Worm (Caenorhabditis elegans) whole organism, L2 larva: ENCODE results near the gene cnnm-5.

Experiments
- C34F6.9 ChIP-seq: fragments of 150-350 bp; optimal IDR thresholded peaks from 2 replicates; lab custom pipeline; 2014; ENCODE audit warnings: missing biosample characterization, missing genetic modification characterization
- F13H6.1 ChIP-seq: sonication (generic microtip); optimal IDR thresholded peaks from 2 replicates; lab custom pipeline; 2016; ENCODE audit warnings: missing genetic modification characterization, missing compliant biosample characterization
- R02D3.7 ChIP-seq: fragments of 150-350 bp; optimal IDR thresholded peaks from 2 replicates; lab custom pipeline; 2014; ENCODE audit warnings: missing biosample characterization, missing genetic modification characterization
- Y55F3AM.14 ChIP-seq: fragments of 200-800 bp; sonication (Bioruptor generic); optimal IDR thresholded peaks from 2 replicates; lab custom pipeline; 2018; ENCODE audit warnings: mild to moderate bottlenecking, missing genetic modification characterization, missing compliant biosample characterization
- alr-1 ChIP-seq: fragments of 150-350 bp; optimal IDR thresholded peaks from 2 replicates; lab custom pipeline; 2014; ENCODE audit warnings: missing biosample characterization, missing genetic modification characterization
- ama-1 ChIP-seq: fragments of 150-350 bp; optimal IDR thresholded peaks from 2 replicates; lab custom pipeline; 2018; ENCODE audit warnings: inconsistent platforms
- blmp-1 ChIP-seq: sonication (generic microtip); optimal IDR thresholded peaks from 2 replicates; lab custom pipeline; 2017; ENCODE audit warnings: missing genetic modification characterization, mild to moderate bottlenecking, missing compliant biosample characterization, antibody characterized with exemption, moderate library complexity; ENCODE audit not compliant: insufficient read depth
- ceh-82 ChIP-seq: fragments of 150-350 bp; optimal IDR thresholded peaks from 2 replicates; lab custom pipeline; 2014; ENCODE audit warnings: missing biosample characterization, missing genetic modification characterization
- crh-2 ChIP-seq: sonication (generic microtip); optimal IDR thresholded peaks from 2 replicates; lab custom pipeline; 2017; ENCODE audit warnings: missing biosample characterization, missing genetic modification characterization
- fos-1 ChIP-seq: fragments of 150-350 bp; optimal IDR thresholded peaks from 2 replicates; lab custom pipeline; 2014; ENCODE audit warnings: missing biosample characterization, missing genetic modification characterization
- gmeb-1 ChIP-seq: fragments of 150-350 bp; optimal IDR thresholded peaks from 2 replicates; lab custom pipeline; 2014; ENCODE audit warnings: missing biosample characterization, missing genetic modification characterization
- lin-11 ChIP-seq: fragments of 150-350 bp; sonication (generic microtip); optimal IDR thresholded peaks from 2 replicates; lab custom pipeline; 2014; ENCODE audit warnings: missing biosample characterization, missing genetic modification characterization, inconsistent platforms, mixed read lengths
- lin-39 ChIP-seq: fragments of 150-350 bp; optimal IDR thresholded peaks from 2 replicates; lab custom pipeline; 2014; ENCODE audit warnings: missing biosample characterization, missing genetic modification reagents, missing genetic modification characterization
- lsy-2 ChIP-seq, 2 experiments: fragments of 150-350 bp in 1 of 2; sonication (generic microtip) in 1 of 2; optimal IDR thresholded peaks; 2 replicates each; lab custom pipeline; 2014 to 2017; ENCODE audit warnings: missing biosample characterization in 2 of 2, missing genetic modification characterization in 2 of 2
- mab-5 ChIP-seq: fragments of 150-350 bp; optimal IDR thresholded peaks from 2 replicates; lab custom pipeline; 2014; ENCODE audit warnings: missing biosample characterization, missing genetic modification characterization
- mbf-1 ChIP-seq: sonication (generic microtip); optimal IDR thresholded peaks from 2 replicates; lab custom pipeline; 2017; ENCODE audit warnings: missing biosample characterization, missing genetic modification characterization
- mdl-1 ChIP-seq, 2 experiments: fragments of 150-350 bp in 1 of 2; sonication (generic microtip) in 1 of 2; optimal IDR thresholded peaks; 2 replicates each; lab custom pipeline; 2017; ENCODE audit warnings: missing biosample characterization in 2 of 2, missing genetic modification characterization in 2 of 2
- nhr-11 ChIP-seq: fragments of 150-350 bp; optimal IDR thresholded peaks from 2 replicates; lab custom pipeline; 2014; ENCODE audit warnings: missing biosample characterization, missing genetic modification characterization
- nhr-129 ChIP-seq: fragments of 150-350 bp; optimal IDR thresholded peaks from 2 replicates; lab custom pipeline; 2014; ENCODE audit warnings: missing biosample characterization, missing genetic modification characterization
- nhr-21 ChIP-seq: fragments of 150-350 bp; optimal IDR thresholded peaks from 2 replicates; lab custom pipeline; 2014; ENCODE audit warnings: missing biosample characterization, missing genetic modification characterization
- nhr-23 ChIP-seq: fragments of 150-350 bp; optimal IDR thresholded peaks from 2 replicates; lab custom pipeline; 2014; ENCODE audit warnings: missing biosample characterization, missing genetic modification reagents, missing genetic modification characterization
- nhr-237 ChIP-seq: fragments of 150-350 bp; optimal IDR thresholded peaks from 2 replicates; lab custom pipeline; 2014; ENCODE audit warnings: missing biosample characterization, missing genetic modification characterization
- nhr-25 ChIP-seq: fragments of 150-350 bp; sonication (generic microtip); optimal IDR thresholded peaks from 3 replicates; lab custom pipeline; 2014; ENCODE audit warnings: missing biosample characterization, missing genetic modification characterization
- sem-4 ChIP-seq: fragments of 150-350 bp; optimal IDR thresholded peaks from 2 replicates; lab custom pipeline; 2014; ENCODE audit warnings: missing biosample characterization, missing genetic modification reagents, missing genetic modification characterization
- skn-1 ChIP-seq: sonication (generic microtip); optimal IDR thresholded peaks from 2 replicates; lab custom pipeline; 2017; ENCODE audit warnings: missing biosample characterization, missing genetic modification characterization
- sma-3 ChIP-seq: sonication (generic microtip); optimal IDR thresholded peaks from 2 replicates; lab custom pipeline; 2016; ENCODE audit warnings: missing genetic modification reagents, missing genetic modification characterization, missing compliant biosample characterization
- sma-9 ChIP-seq, 2 experiments: fragments of 150-350 bp in 1 of 2; sonication (generic microtip) in 1 of 2; optimal IDR thresholded peaks; 2 replicates each; lab custom pipeline; 2014 to 2016; ENCODE audit warnings: missing genetic modification characterization in 2 of 2, mild to moderate bottlenecking in 1 of 2, missing biosample characterization in 1 of 2, missing compliant biosample characterization in 1 of 2, missing genetic modification reagents in 1 of 2, moderate library complexity in 1 of 2
- unc-39 ChIP-seq: fragments of 150-350 bp; optimal IDR thresholded peaks from 2 replicates; lab custom pipeline; 2014; ENCODE audit warnings: missing biosample characterization, missing genetic modification characterization
- zag-1 ChIP-seq: fragments of 150-350 bp; optimal IDR thresholded peaks from 2 replicates; lab custom pipeline; 2014; ENCODE audit warnings: missing biosample characterization, missing genetic modification characterization
- ztf-1 ChIP-seq: fragments of 200-800 bp; sonication (Bioruptor generic); conservative IDR thresholded peaks from 2 replicates; pipeline ENCODE4 v1.3.6; 2022; ENCODE audit warnings: missing genetic modification characterization, missing compliant biosample characterization
- ztf-11 ChIP-seq: sonication (generic microtip); optimal IDR thresholded peaks from 2 replicates; lab custom pipeline; 2017; ENCODE audit warnings: missing biosample characterization, missing genetic modification characterization
- ztf-4 ChIP-seq: fragments of 150-350 bp; optimal IDR thresholded peaks from 2 replicates; lab custom pipeline; 2014; ENCODE audit warnings: missing biosample characterization, missing genetic modification characterization

Gene cnnm-5

ce11 chrIII:3873424-3873823 is 44.4 kb upstream of the cnnm-5 start:
- no peak for TF ChIP-seq sem-4
- peak; percentile 62 for TF ChIP-seq nhr-129 (tag; lab: Kevin White, UChicago)
- no peak for TF ChIP-seq nhr-25 (tag; lab: Kevin White, UChicago)
- TF ChIP-seq unc-39, result no peak
- 0 out of 2 replicates have a peak, but pooled peaks have one; percentile 70 for TF ChIP-seq ztf-1
- TF ChIP-seq nhr-11 (tag; lab: Kevin White, UChicago), result no peak
- no peak for TF ChIP-seq C34F6.9 (tag; lab: Kevin White, UChicago)
- TF ChIP-seq lsy-2 (tag; optimal IDR thresholded peaks at IDR 0.05; lab: Kevin White, UChicago), result peak; percentile 10 to 24
- TF ChIP-seq F13H6.1, result peak; percentile 58
- peak; percentile 54 for TF ChIP-seq fos-1
- TF ChIP-seq nhr-237 (tag; lab: Kevin White, UChicago), result no peak
- no peak for TF ChIP-seq mab-5 (tag; lab: Kevin White, UChicago)
- peak; percentile 29 for TF ChIP-seq sma-9 (GFP tag; optimal IDR thresholded peaks at IDR 0.05; lab: Kevin White, UChicago)
- no peak for TF ChIP-seq sma-9 (tag; optimal IDR thresholded peaks at IDR 0.05; lab: Kevin White, UChicago)
- TF ChIP-seq ceh-82 (tag; lab: Kevin White, UChicago), result no peak
- TF ChIP-seq zag-1 (tag; lab: Kevin White, UChicago), result no peak

- TF ChIP-seq C34F6.9 (tag; lab: Kevin White, UChicago) (no peak), ama-1 (no peak), nhr-237 (tag; lab: Kevin White, UChicago) (no peak), alr-1 (no peak), R02D3.7 (tag; lab: Kevin White, UChicago) (no peak), mab-5 (tag; lab: Kevin White, UChicago) (no peak), blmp-1 (tag; lab: Kevin White, UChicago) (no peak), crh-2 (tag; lab: Kevin White, UChicago) (no peak), sma-3 (GFP tag; lab: Kevin White, UChicago) (no peak), nhr-25 (tag; lab: Kevin White, UChicago) (no peak), lin-11 (tag; lab: Kevin White, UChicago) (no peak), Y55F3AM.14 (GFP tag; lab: Kevin White, UChicago) (no peak), lin-39 (tag; lab: Kevin White, UChicago) (no peak)
Measured at ce11 chrIII:3872978-3873377, 44.0 kb upstream of the cnnm-5 start.

- TF ChIP-seq nhr-25 (tag; lab: Kevin White, UChicago) (peak; percentile 28), mab-5 (tag; lab: Kevin White, UChicago) (no peak), fos-1 (peak; percentile 55), ama-1 (no peak)
Measured at ce11 chrIII:3871763-3872486, 42.9 kb upstream of the cnnm-5 start.

ce11 chrIII:3869292-3869781 is 40.3 kb upstream of the cnnm-5 start:
- TF ChIP-seq nhr-25 (tag; lab: Kevin White, UChicago) (peak; percentile 48), Y55F3AM.14 (GFP tag; lab: Kevin White, UChicago) (peak; percentile 37), mdl-1 (tag; optimal IDR thresholded peaks at IDR 0.05; lab: Kevin White, UChicago) (no peak), nhr-21 (peak; percentile 68), crh-2 (tag; lab: Kevin White, UChicago) (peak; percentile 12), ama-1 (peak; percentile 19), gmeb-1 (tag; lab: Kevin White, UChicago) (peak; percentile 33), nhr-23 (tag; lab: Kevin White, UChicago) (no peak), R02D3.7 (tag; lab: Kevin White, UChicago) (no peak), ztf-11 (tag; lab: Kevin White, UChicago) (no peak), sma-3 (GFP tag; lab: Kevin White, UChicago) (peak; percentile 17), ztf-1 (no peak), skn-1 (no peak), mbf-1 (tag; lab: Kevin White, UChicago) (no peak), mab-5 (tag; lab: Kevin White, UChicago) (no peak), ztf-4 (tag; lab: Kevin White, UChicago) (peak; percentile 25), lsy-2 (tag; optimal IDR thresholded peaks at IDR 0.05; lab: Kevin White, UChicago) (no peak), fos-1 (peak; percentile 36)
